Fruit fly (Drosophila melanogaster): Measurements from ENCODE around the gene mthl6.

dm6 chr3L:7455849-7456248 is 29.9 kb upstream of the mthl6 start, which contains the start of gene ppk26:
- TF ChIP-seq CG11617 (GFP tag; optimal IDR thresholded peaks at IDR 0.05) (no peak), tj (GFP tag; optimal IDR thresholded peaks at IDR 0.05) (no peak)
